Worm (Caenorhabditis elegans) whole organism, L3 larva: ENCODE data around the gene Y54G2A.72.

Experiments used
- daf-12 ChIP-seq: fragments of 150-350 bp; optimal IDR thresholded peaks from 2 replicates; lab custom pipeline; 2014; ENCODE audit warnings: missing biosample characterization, missing genetic modification reagents, missing genetic modification characterization
- lin-39 ChIP-seq: fragments of 150-350 bp; optimal IDR thresholded peaks from 2 replicates; lab custom pipeline; 2018; ENCODE audit warnings: missing biosample characterization, missing genetic modification reagents, missing genetic modification characterization
- nhr-25 ChIP-seq: sonication (generic microtip); optimal IDR thresholded peaks from 2 replicates; lab custom pipeline; 2017; ENCODE audit warnings: missing biosample characterization, missing genetic modification characterization
- nhr-28 ChIP-seq: fragments of 150-350 bp; optimal IDR thresholded peaks from 2 replicates; lab custom pipeline; 2014; ENCODE audit warnings: missing biosample characterization, missing genetic modification characterization
- nhr-77 ChIP-seq: fragments of 150-350 bp; optimal IDR thresholded peaks from 2 replicates; lab custom pipeline; 2014; ENCODE audit warnings: missing biosample characterization, missing genetic modification characterization
- pha-4 ChIP-seq: fragments of 150-350 bp; optimal IDR thresholded peaks from 2 replicates; lab custom pipeline; 2014; ENCODE audit warnings: missing biosample characterization, missing genetic modification reagents, missing genetic modification characterization

- TF ChIP-seq nhr-28 (tag; lab: Kevin White, UChicago), result no peak
- no peak for TF ChIP-seq lin-39 (tag; lab: Kevin White, UChicago)
- no peak for TF ChIP-seq daf-12 (tag; lab: Kevin White, UChicago)
- no peak for TF ChIP-seq nhr-77 (tag; lab: Kevin White, UChicago)
- TF ChIP-seq nhr-25 (tag; lab: Kevin White, UChicago), result no peak
- no peak for TF ChIP-seq pha-4 (tag; lab: Kevin White, UChicago)
These were observed 48.0 kb upstream of the Y54G2A.72 start, which contains the start of gene Y94H6A.2 for ce11 chrIV:2729957-2730356.
